Worm (Caenorhabditis elegans) whole organism, midembryonic: ENCODE results near the gene col-150.

Experiments used
- T22C8.4 ChIP-seq: fragments of 200-800 bp; sonication (Bioruptor generic); IDR thresholded peaks from 2 replicates; pipeline ENCODE4 v1.3.6; 2022; ENCODE audit warnings: missing genetic modification characterization, missing compliant biosample characterization
- cog-1 ChIP-seq: sonication (generic microtip); optimal IDR thresholded peaks from 2 replicates; lab custom pipeline; 2016; ENCODE audit warnings: missing genetic modification characterization, missing compliant biosample characterization
- flt-1 ChIP-seq: fragments of 200-800 bp; sonication (Bioruptor generic); IDR thresholded peaks from 2 replicates; pipeline ENCODE4 v1.3.6; 2022; ENCODE audit warnings: missing genetic modification characterization, missing compliant biosample characterization
- klf-2 ChIP-seq: fragments of 200-800 bp; sonication (Bioruptor generic); conservative IDR thresholded peaks from 2 replicates; pipeline ENCODE4 v1.3.6; 2022; ENCODE audit warnings: missing genetic modification reagents, missing genetic modification characterization, missing compliant biosample characterization
- med-1 ChIP-seq: sonication (generic microtip); optimal IDR thresholded peaks from 2 replicates; lab custom pipeline; 2017; ENCODE audit warnings: missing genetic modification characterization, mild to moderate bottlenecking, missing compliant biosample characterization, antibody characterized with exemption, missing genetic modification reagents; ENCODE audit not compliant: insufficient read depth
- ref-1 ChIP-seq: fragments of 200-800 bp; sonication (Bioruptor generic); conservative IDR thresholded peaks from 2 replicates; pipeline ENCODE4 v1.3.6; 2022; ENCODE audit warnings: missing genetic modification reagents, missing genetic modification characterization, missing compliant biosample characterization
- tab-1 ChIP-seq: fragments of 200-800 bp; sonication (Bioruptor generic); IDR thresholded peaks from 2 replicates; pipeline ENCODE4 v1.3.6; 2022; ENCODE audit warnings: missing genetic modification characterization, missing compliant biosample characterization
- ztf-29 ChIP-seq: fragments of 200-800 bp; sonication (Bioruptor generic); IDR thresholded peaks from 2 replicates; pipeline ENCODE4 v1.3.6; 2022; ENCODE audit warnings: missing genetic modification reagents, missing genetic modification characterization, missing compliant biosample characterization

- no peak for TF ChIP-seq tab-1
- no peak for TF ChIP-seq ztf-29 (GFP tag; lab: Robert Waterston, UW)
- no peak for TF ChIP-seq ref-1 (GFP tag; lab: Robert Waterston, UW)
- TF ChIP-seq cog-1 (tag; lab: Kevin White, UChicago) = no peak
- TF ChIP-seq T22C8.4 = no peak
- no peak for TF ChIP-seq med-1 (GFP tag; lab: Kevin White, UChicago)
- no peak for TF ChIP-seq klf-2 (GFP tag; lab: Robert Waterston, UW)
- TF ChIP-seq flt-1 (GFP tag; lab: Robert Waterston, UW) = no peak
These were observed 18.8 kb downstream of the col-150 start, which contains the start of gene Y22F5A.11 for ce11 chrV:10275619-10276018.
